Fruit fly (Drosophila melanogaster) whole organism, embryonic: ENCODE measurements around the gene GCS2beta.

Experiments used
- Antp ChIP-seq: fragments of 200-800 bp; sonication (Bioruptor generic); optimal IDR thresholded peaks from 3 replicates; lab custom pipeline; 2016; ENCODE audit warnings: missing biosample characterization, missing genetic modification characterization
- Awh ChIP-seq: fragments of 200-800 bp; sonication (Bioruptor generic); IDR thresholded peaks from 2 replicates; pipeline ENCODE4, ENCODE4 v1.3.6; 2022; ENCODE audit warnings: missing biosample characterization, missing genetic modification characterization
- CG1024 ChIP-seq: fragments of 200-800 bp; sonication (Bioruptor generic); IDR thresholded peaks from 2 replicates; pipeline ENCODE4 v1.3.6; 2022; ENCODE audit warnings: missing biosample characterization, missing genetic modification characterization
- CG10462 ChIP-seq: fragments of 200-800 bp; sonication (Bioruptor generic); optimal IDR thresholded peaks from 2 replicates; lab custom pipeline; 2016; ENCODE audit warnings: missing biosample characterization, missing genetic modification characterization
- CG11085 ChIP-seq: fragments of 200-800 bp; sonication (Bioruptor generic); IDR thresholded peaks from 2 replicates; pipeline ENCODE4 v1.3.6; 2022; ENCODE audit warnings: missing biosample characterization, missing genetic modification characterization
- CG12104 ChIP-seq: fragments of 200-800 bp; sonication (Bioruptor generic); optimal IDR thresholded peaks from 3 replicates; lab custom pipeline; 2016; ENCODE audit warnings: missing biosample characterization, missing genetic modification characterization
- CG12391 ChIP-seq: fragments of 200-800 bp; sonication (Bioruptor generic); optimal IDR thresholded peaks from 3 replicates; lab custom pipeline; 2018; ENCODE audit warnings: missing biosample characterization, mild to moderate bottlenecking, missing genetic modification characterization, moderate library complexity
- CG13287 ChIP-seq: fragments of 200-800 bp; sonication (Bioruptor generic); IDR thresholded peaks from 2 replicates; pipeline ENCODE4 v1.3.6; 2022; ENCODE audit warnings: missing biosample characterization, missing genetic modification characterization; ENCODE audit not compliant: partially characterized antibody
- CG14667 ChIP-seq: fragments of 200-800 bp; sonication (Bioruptor generic); IDR thresholded peaks from 2 replicates; pipeline ENCODE4 v1.3.6; 2022; ENCODE audit warnings: missing biosample characterization, missing genetic modification characterization
- CG14860 ChIP-seq: fragments of 200-800 bp; sonication (Bioruptor generic); IDR thresholded peaks from 3 replicates; pipeline ENCODE4 v1.3.6; 2022; ENCODE audit warnings: missing biosample characterization, missing genetic modification characterization; ENCODE audit not compliant: partially characterized antibody
- CG14965 ChIP-seq: fragments of 200-800 bp; sonication (Bioruptor generic); optimal IDR thresholded peaks from 2 replicates; lab custom pipeline; 2016; ENCODE audit warnings: missing biosample characterization, missing genetic modification characterization, borderline replicate concordance
- CG1529 ChIP-seq: fragments of 200-800 bp; sonication (Bioruptor generic); optimal IDR thresholded peaks from 3 replicates; lab custom pipeline; 2018; ENCODE audit warnings: missing biosample characterization, missing genetic modification characterization
- CG1647 ChIP-seq: fragments of 200-800 bp; sonication (Bioruptor generic); optimal IDR thresholded peaks from 3 replicates; lab custom pipeline; 2016; ENCODE audit warnings: missing biosample characterization, missing genetic modification characterization
- CG2120 ChIP-seq: fragments of 200-800 bp; sonication (Bioruptor generic); optimal IDR thresholded peaks from 3 replicates; lab custom pipeline; 2016; ENCODE audit warnings: missing biosample characterization, missing genetic modification characterization
- CG2199 ChIP-seq: fragments of 200-800 bp; sonication (Bioruptor generic); IDR thresholded peaks from 3 replicates; pipeline ENCODE4 v1.3.6; 2022; ENCODE audit warnings: missing biosample characterization, missing genetic modification characterization
- CG30431 ChIP-seq: fragments of 200-800 bp; sonication (Bioruptor generic); optimal IDR thresholded peaks from 2 replicates; lab custom pipeline; 2017; ENCODE audit warnings: missing biosample characterization, missing genetic modification characterization
- CG4404 ChIP-seq: fragments of 200-800 bp; sonication (Bioruptor generic); IDR thresholded peaks from 2 replicates; pipeline ENCODE4 v1.3.6; 2022; ENCODE audit warnings: missing biosample characterization, missing genetic modification characterization
- CG4854 ChIP-seq: fragments of 200-800 bp; sonication (Bioruptor generic); optimal IDR thresholded peaks from 2 replicates; lab custom pipeline; 2016; ENCODE audit warnings: missing biosample characterization, missing genetic modification characterization, inconsistent platforms
- CG5245 ChIP-seq: fragments of 200-800 bp; sonication (Bioruptor generic); optimal IDR thresholded peaks from 3 replicates; lab custom pipeline; 2016; ENCODE audit warnings: missing biosample characterization, missing genetic modification characterization
- CG6175 ChIP-seq: fragments of 200-800 bp; sonication (Bioruptor generic); IDR thresholded peaks from 3 replicates; pipeline ENCODE4 v1.3.6; 2022; ENCODE audit warnings: missing biosample characterization, missing genetic modification characterization
- CG8388 ChIP-seq: fragments of 200-800 bp; sonication (Bioruptor generic); optimal IDR thresholded peaks from 2 replicates; lab custom pipeline; 2019; ENCODE audit warnings: missing biosample characterization, mild to moderate bottlenecking, missing genetic modification characterization, moderate library complexity
- CG8765 ChIP-seq: fragments of 200-800 bp; sonication (Bioruptor generic); IDR thresholded peaks from 2 replicates; pipeline ENCODE4 v1.3.6; 2022; ENCODE audit warnings: missing biosample characterization, missing genetic modification characterization
- Chrac-16 ChIP-seq: fragments of 200-800 bp; sonication (Bioruptor generic); optimal IDR thresholded peaks from 3 replicates; lab custom pipeline; 2016; ENCODE audit warnings: missing biosample characterization, missing genetic modification characterization
- Dfd ChIP-seq, 2 experiments: fragments of >200 bp; optimal IDR thresholded peaks; 2 replicates each; lab custom pipeline; 2017; ENCODE audit warnings: missing biosample characterization in 2 of 2, missing genetic modification characterization in 2 of 2
- Drgx ChIP-seq: fragments of 200-800 bp; sonication (Bioruptor generic); IDR thresholded peaks from 2 replicates; pipeline ENCODE4 v1.3.6; 2022; ENCODE audit warnings: missing biosample characterization, missing genetic modification characterization
- H15 ChIP-seq: fragments of 200-800 bp; sonication (Bioruptor generic); IDR thresholded peaks from 3 replicates; pipeline ENCODE4 v1.3.6; 2022; ENCODE audit warnings: missing biosample characterization, missing genetic modification characterization
- Hr78 ChIP-seq, 2 experiments: fragments of 200-800 bp in 1 of 2; fragments of >200 bp in 1 of 2; sonication (Bioruptor generic) in 1 of 2; optimal IDR thresholded peaks; 2 replicates each; lab custom pipeline; 2017 to 2019; ENCODE audit warnings: missing biosample characterization in 2 of 2, missing genetic modification characterization in 2 of 2, mild to moderate bottlenecking in 1 of 2, moderate library complexity in 1 of 2
- Side ChIP-seq: fragments of 200-800 bp; sonication (Bioruptor generic); optimal IDR thresholded peaks from 2 replicates; lab custom pipeline; 2016; ENCODE audit warnings: missing biosample characterization, missing genetic modification characterization
- Six4 ChIP-seq: fragments of 200-800 bp; sonication (Bioruptor generic); optimal IDR thresholded peaks from 2 replicates; lab custom pipeline; 2016; ENCODE audit warnings: missing biosample characterization, missing genetic modification characterization
- Ssrp ChIP-seq: fragments of 200-800 bp; sonication (Bioruptor generic); optimal IDR thresholded peaks from 2 replicates; lab custom pipeline; 2018; ENCODE audit warnings: missing biosample characterization, mild to moderate bottlenecking, missing genetic modification characterization, moderate library complexity
- ab ChIP-seq: fragments of 200-800 bp; sonication (Bioruptor generic); optimal IDR thresholded peaks from 2 replicates; lab custom pipeline; 2016; ENCODE audit warnings: missing biosample characterization, missing genetic modification characterization
- abd-A ChIP-seq: fragments of 200-800 bp; sonication (Bioruptor generic); optimal IDR thresholded peaks from 3 replicates; lab custom pipeline; 2019; ENCODE audit warnings: missing biosample characterization, mild to moderate bottlenecking, missing genetic modification characterization, moderate library complexity
- cas ChIP-seq: fragments of 200-800 bp; sonication (Bioruptor generic); IDR thresholded peaks from 2 replicates; pipeline ENCODE4 v1.3.6; 2022; ENCODE audit warnings: missing biosample characterization, missing genetic modification characterization
- crol ChIP-seq: fragments of 200-800 bp; sonication (Bioruptor generic); IDR thresholded peaks from 2 replicates; pipeline ENCODE4 v1.3.6; 2022; ENCODE audit warnings: missing biosample characterization, missing genetic modification characterization
- dysf ChIP-seq: fragments of 200-800 bp; sonication (Bioruptor generic); IDR thresholded peaks from 3 replicates; pipeline ENCODE4 v1.3.6; 2022; ENCODE audit warnings: missing biosample characterization, missing genetic modification characterization
- en ChIP-seq: fragments of 200-800 bp; sonication (Bioruptor generic); optimal IDR thresholded peaks from 2 replicates; lab custom pipeline; 2016; ENCODE audit warnings: missing biosample characterization, missing genetic modification characterization
- esg ChIP-seq: fragments of 200-800 bp; sonication (Bioruptor generic); conservative IDR thresholded peaks from 2 replicates; pipeline ENCODE4 v1.3.6; 2022; ENCODE audit warnings: missing biosample characterization, missing genetic modification characterization
- grn ChIP-seq: fragments of 200-800 bp; sonication (Bioruptor generic); optimal IDR thresholded peaks from 3 replicates; lab custom pipeline; 2017; ENCODE audit warnings: missing biosample characterization, missing genetic modification characterization
- gsb-n ChIP-seq: fragments of 200-800 bp; sonication (Bioruptor generic); optimal IDR thresholded peaks from 3 replicates; lab custom pipeline; 2018; ENCODE audit warnings: missing biosample characterization, mild to moderate bottlenecking, missing genetic modification characterization
- jigr1 ChIP-seq: fragments of 200-800 bp; sonication (Bioruptor generic); IDR thresholded peaks from 3 replicates; pipeline ENCODE4 v1.3.6; 2022; ENCODE audit warnings: missing biosample characterization, missing genetic modification characterization
- jing ChIP-seq: fragments of 200-800 bp; sonication (Bioruptor generic); optimal IDR thresholded peaks from 2 replicates; lab custom pipeline; 2018; ENCODE audit warnings: missing biosample characterization, mild to moderate bottlenecking, missing genetic modification characterization
- kni ChIP-seq: fragments of 200-800 bp; sonication (Bioruptor generic); optimal IDR thresholded peaks from 3 replicates; lab custom pipeline; 2017; ENCODE audit warnings: mild to moderate bottlenecking, missing biosample characterization, missing genetic modification reagents, missing genetic modification characterization
- oc ChIP-seq: fragments of 200-800 bp; sonication (Bioruptor generic); optimal IDR thresholded peaks from 2 replicates; lab custom pipeline; 2018; ENCODE audit warnings: missing biosample characterization, mild to moderate bottlenecking, missing genetic modification characterization, moderate library complexity
- peb ChIP-seq: fragments of 200-800 bp; sonication (Bioruptor generic); IDR thresholded peaks from 2 replicates; pipeline ENCODE4 v1.3.6; 2022; ENCODE audit warnings: missing biosample characterization, missing genetic modification characterization
- pita ChIP-seq: fragments of 200-800 bp; sonication (Bioruptor generic); optimal IDR thresholded peaks from 2 replicates; lab custom pipeline; 2017; ENCODE audit warnings: missing biosample characterization, mild to moderate bottlenecking, missing genetic modification characterization
- slou ChIP-seq: fragments of 200-800 bp; sonication (Bioruptor generic); optimal IDR thresholded peaks from 3 replicates; lab custom pipeline; 2016; ENCODE audit warnings: missing biosample characterization, missing genetic modification characterization
- vnd ChIP-seq: fragments of 200-800 bp; sonication (Bioruptor generic); IDR thresholded peaks from 3 replicates; pipeline ENCODE4 v1.3.6; 2022; ENCODE audit warnings: missing biosample characterization, missing genetic modification characterization; ENCODE audit not compliant: partially characterized antibody

Gene GCS2beta

DNA sequence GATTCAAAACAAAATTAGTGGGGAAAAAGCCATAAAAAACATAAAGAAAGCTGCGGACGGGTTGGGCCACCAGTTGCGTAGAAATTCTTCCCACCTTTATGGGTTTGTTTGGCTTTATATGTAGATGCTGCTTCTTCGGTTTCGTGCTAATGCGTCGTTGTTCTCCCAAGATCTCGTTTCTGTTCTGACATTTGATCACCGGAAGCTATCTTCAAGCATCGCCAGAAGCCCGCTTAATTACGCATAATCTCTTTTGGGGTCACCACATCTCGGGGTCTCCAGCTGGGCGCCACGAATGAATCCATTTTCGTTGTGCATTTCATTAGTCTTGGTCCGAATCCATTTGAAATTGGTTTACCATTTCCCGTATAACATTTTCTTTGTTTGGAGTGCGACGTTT, 11.7 kb upstream of the GCS2beta start:
- TF ChIP-seq gsb-n (tag; lab: Kevin White, UChicago): peak; percentile 48
- no peak for TF ChIP-seq CG12391
- no peak for TF ChIP-seq Side (GFP tag; lab: Kevin White, UChicago)
- no peak for TF ChIP-seq slou (GFP tag; lab: Kevin White, UChicago)
- no peak for TF ChIP-seq esg
- no peak for TF ChIP-seq Six4 (GFP tag; lab: Kevin White, UChicago)
- no peak for TF ChIP-seq CG8765 (GFP tag; lab: Robert Waterston, UW)
- no peak for TF ChIP-seq CG6175 (GFP tag; lab: Robert Waterston, UW)
- peak in 1 of 2 experiments; percentile 56 for TF ChIP-seq Hr78 (GFP tag; optimal IDR thresholded peaks at IDR 0.05; lab: Kevin White, UChicago)
- no peak for TF ChIP-seq jigr1
- TF ChIP-seq cas (GFP tag; lab: Robert Waterston, UW): no peak
- TF ChIP-seq grn: peak; percentile 37
- no peak for TF ChIP-seq dysf (GFP tag; lab: Robert Waterston, UW)
- TF ChIP-seq oc (tag; lab: Kevin White, UChicago): peak; percentile 64
- 0 out of 3 replicates have a peak, but pooled peaks have one; percentile 29 for TF ChIP-seq CG2199 (GFP tag; lab: Robert Waterston, UW)
- no peak for TF ChIP-seq peb (GFP tag; lab: Robert Waterston, UW)
- no peak for TF ChIP-seq CG1529 (GFP tag; lab: Kevin White, UChicago)
- no peak for TF ChIP-seq CG14667
- TF ChIP-seq Dfd (GFP tag; optimal IDR thresholded peaks at IDR 0.05; lab: Kevin White, UChicago): no peak
- TF ChIP-seq vnd: no peak
- TF ChIP-seq CG13287: no peak
- TF ChIP-seq Chrac-16 (GFP tag; lab: Kevin White, UChicago): no peak
- no peak for TF ChIP-seq pita (GFP tag; lab: Kevin White, UChicago)
- no peak for TF ChIP-seq Drgx (GFP tag; lab: Robert Waterston, UW)
- peak; percentile 50 for TF ChIP-seq kni
- TF ChIP-seq crol: no peak
- TF ChIP-seq CG4404: no peak
- TF ChIP-seq CG1647 (GFP tag; lab: Kevin White, UChicago): no peak
- TF ChIP-seq CG14965: no peak
- TF ChIP-seq Ssrp (tag; lab: Kevin White, UChicago): no peak
- no peak for TF ChIP-seq jing (GFP tag; lab: Kevin White, UChicago)
- no peak for TF ChIP-seq en (GFP tag; lab: Kevin White, UChicago)
- no peak for TF ChIP-seq CG2120 (GFP tag; lab: Kevin White, UChicago)
- no peak for TF ChIP-seq CG8388
- TF ChIP-seq CG10462 (GFP tag; lab: Kevin White, UChicago): no peak
- peak; percentile 82 for TF ChIP-seq abd-A (tag; lab: Kevin White, UChicago)
- no peak for TF ChIP-seq CG11085 (GFP tag; lab: Robert Waterston, UW)
- TF ChIP-seq CG4854 (GFP tag; lab: Kevin White, UChicago): no peak
- TF ChIP-seq CG30431 (GFP tag; lab: Kevin White, UChicago): no peak
- peak; percentile 44; the same call in 1 of the 2 replicates for TF ChIP-seq Awh (GFP tag; lab: Robert Waterston, UW)
- TF ChIP-seq CG14860 (GFP tag; lab: Robert Waterston, UW): no peak
- no peak for TF ChIP-seq ab (GFP tag; lab: Kevin White, UChicago)
- TF ChIP-seq CG1024 (GFP tag; lab: Robert Waterston, UW): no peak
- TF ChIP-seq Antp: no peak
- TF ChIP-seq CG5245 (GFP tag; lab: Kevin White, UChicago): no peak
- no peak for TF ChIP-seq CG12104 (GFP tag; lab: Kevin White, UChicago)
- TF ChIP-seq H15 (GFP tag; lab: Robert Waterston, UW): no peak
